Fruit fly (Drosophila melanogaster): Measurements from ENCODE around the gene CG9500.

CG9500 gene

dm6 chr2L:6343084-6343873 lies 14.8 kb downstream of the CG9500 start (continued):
- TF ChIP-seq CG17186 (GFP tag; optimal IDR thresholded peaks at IDR 0.05): peak; percentile 77
- TF ChIP-seq Meics (GFP tag; optimal IDR thresholded peaks at IDR 0.05): peak; percentile 5
- no peak for TF ChIP-seq pros (GFP tag; optimal IDR thresholded peaks at IDR 0.05)
- TF ChIP-seq CG17829 (tag; optimal IDR thresholded peaks at IDR 0.05): peak; percentile 31
- peak; percentile 33 for TF ChIP-seq BEAF-32 (GFP tag; optimal IDR thresholded peaks at IDR 0.05)
- TF ChIP-seq Hmr (GFP tag; optimal IDR thresholded peaks at IDR 0.05): peak; percentile 2
- no peak for TF ChIP-seq br (optimal IDR thresholded peaks at IDR 0.05)
- peak; percentile 98 for TF ChIP-seq sd (tag; optimal IDR thresholded peaks at IDR 0.05)
- no peak for TF ChIP-seq ewg (GFP tag; optimal IDR thresholded peaks at IDR 0.05)
- peak; percentile 47 for TF ChIP-seq cwo (GFP tag; optimal IDR thresholded peaks at IDR 0.05)
- peak; percentile 10 for TF ChIP-seq CG9727 (GFP tag; optimal IDR thresholded peaks at IDR 0.05)
- no peak for TF ChIP-seq tin (GFP tag; optimal IDR thresholded peaks at IDR 0.05)
- peak; percentile 57 for TF ChIP-seq kah (GFP tag; optimal IDR thresholded peaks at IDR 0.05)
- TF ChIP-seq CG2116 (GFP tag; optimal IDR thresholded peaks at IDR 0.05): peak; percentile 49
- TF ChIP-seq CG14014 (GFP tag; IDR thresholded peaks at IDR 0.05): no peak
- TF ChIP-seq CG5180 (GFP tag; optimal IDR thresholded peaks at IDR 0.05): no peak
- TF ChIP-seq Abd-B (GFP tag; optimal IDR thresholded peaks at IDR 0.05): peak; percentile 30
- peak; percentile 21 for TF ChIP-seq CG13296 (GFP tag; optimal IDR thresholded peaks at IDR 0.05)
- TF ChIP-seq CG17912 (GFP tag; optimal IDR thresholded peaks at IDR 0.05): peak; percentile 65
- TF ChIP-seq ken (GFP tag; IDR thresholded peaks at IDR 0.05): 0 out of 3 replicates have a peak, but pooled peaks have one; percentile 19
- TF ChIP-seq CG12659 (GFP tag; optimal IDR thresholded peaks at IDR 0.05): peak; percentile 2
- peak; percentile 56 for TF ChIP-seq YL-1 (GFP tag; optimal IDR thresholded peaks at IDR 0.05)
- TF ChIP-seq ems (GFP tag; optimal IDR thresholded peaks at IDR 0.05): no peak
- TF ChIP-seq hbn (GFP tag; IDR thresholded peaks at IDR 0.05; ENCODE audit: partially characterized antibody): 0 out of 2 replicates have a peak, but pooled peaks have one; percentile 20
- no peak for TF ChIP-seq z (GFP tag; IDR thresholded peaks at IDR 0.05)
- TF ChIP-seq chinmo (GFP tag; IDR thresholded peaks at IDR 0.05; ENCODE audit: partially characterized antibody): 0 out of 4 replicates have a peak, but pooled peaks have one; percentile 19
- peak; percentile 44 for TF ChIP-seq Dref (GFP tag; IDR thresholded peaks at IDR 0.05)
- peak; percentile 17 for TF ChIP-seq phol (tag; optimal IDR thresholded peaks at IDR 0.05)
- peak; percentile 86 for TF ChIP-seq dm (GFP tag; optimal IDR thresholded peaks at IDR 0.05)
- TF ChIP-seq Myb (GFP tag; optimal IDR thresholded peaks at IDR 0.05): peak; percentile 34
- TF ChIP-seq NFAT (GFP tag; IDR thresholded peaks at IDR 0.05): peak; percentile 87
- peak; percentile 43; the same call in 1 of the 2 replicates for TF ChIP-seq CG14441 (GFP tag; IDR thresholded peaks at IDR 0.05)
- no peak for TF ChIP-seq so (GFP tag; IDR thresholded peaks at IDR 0.05)
- TF ChIP-seq esg (GFP tag; conservative IDR thresholded peaks at IDR 0.05): no peak
- TF ChIP-seq CG15514 (GFP tag; optimal IDR thresholded peaks at IDR 0.05): peak; percentile 97
- TF ChIP-seq CG15601 (tag; optimal IDR thresholded peaks at IDR 0.05): peak; percentile 80
- peak; percentile 36; the same call in 1 of the 3 replicates for TF ChIP-seq knrl (GFP tag; IDR thresholded peaks at IDR 0.05; ENCODE audit: partially characterized antibody)
- peak; percentile 31 for TF ChIP-seq Ets97D (GFP tag; optimal IDR thresholded peaks at IDR 0.05)
- TF ChIP-seq CG12769 (tag; optimal IDR thresholded peaks at IDR 0.05): peak; percentile 21
- peak; percentile 27 for TF ChIP-seq Neu2 (GFP tag; optimal IDR thresholded peaks at IDR 0.05; ENCODE audit: borderline replicate concordance)
- TF ChIP-seq Max (GFP tag; optimal IDR thresholded peaks at IDR 0.05): peak; percentile 73
- no peak for TF ChIP-seq CG17612 (GFP tag; IDR thresholded peaks at IDR 0.05)
- no peak for TF ChIP-seq Six4 (GFP tag; optimal IDR thresholded peaks at IDR 0.05)
- peak; percentile 16 for TF ChIP-seq trem (tag; optimal IDR thresholded peaks at IDR 0.05)
- peak; percentile 16 for TF ChIP-seq Lhr (GFP tag; optimal IDR thresholded peaks at IDR 0.05)
- TF ChIP-seq Jarid2 (GFP tag; optimal IDR thresholded peaks at IDR 0.05): peak; percentile 19
- peak; percentile 65; the same call in 2 of the 3 replicates for TF ChIP-seq Opbp (GFP tag; IDR thresholded peaks at IDR 0.05; ENCODE audit: partially characterized antibody)
- peak; percentile 68 for TF ChIP-seq rib (GFP tag; IDR thresholded peaks at IDR 0.05)

All from whole organism, embryonic.